Worm (Caenorhabditis elegans) whole organism, L4/young adult: Measurements from ENCODE around the gene T13C2.3.

Source experiments
- W03F9.2 ChIP-seq: fragments of 150-350 bp; optimal IDR thresholded peaks from 2 replicates; lab custom pipeline; 2014; ENCODE audit warnings: missing biosample characterization, missing genetic modification characterization
- dao-5 ChIP-seq: sonication (generic microtip); optimal IDR thresholded peaks from 2 replicates; lab custom pipeline; 2016; ENCODE audit warnings: missing genotype, missing genetic modification characterization, moderate library complexity, missing compliant biosample characterization
- him-1 ChIP-seq: sonication (generic microtip); optimal IDR thresholded peaks from 2 replicates; lab custom pipeline; 2016; ENCODE audit warnings: missing genotype, missing genetic modification reagents, missing genetic modification characterization, missing compliant biosample characterization

- TF ChIP-seq dao-5 (tag; lab: Kevin White, UChicago) (no peak), W03F9.2 (tag; lab: Kevin White, UChicago) (no peak), him-1 (tag; lab: Kevin White, UChicago) (no peak)
Measured at ce11 chrII:6749422-6749821, 39.6 kb upstream of the T13C2.3 start, which contains the start of gene F41G3.10.
